Worm (Caenorhabditis elegans) whole organism, L3 larva: Measurements from ENCODE around the gene C16A11.5.

Experiments
- ceh-9 ChIP-seq: sonication (generic microtip); optimal IDR thresholded peaks from 2 replicates; lab custom pipeline; 2018; ENCODE audit warnings: missing biosample characterization, missing genetic modification characterization
- daf-12 ChIP-seq: fragments of 150-350 bp; optimal IDR thresholded peaks from 2 replicates; lab custom pipeline; 2014; ENCODE audit warnings: missing biosample characterization, missing genetic modification reagents, missing genetic modification characterization
- fos-1 ChIP-seq: fragments of 150-350 bp; optimal IDR thresholded peaks from 2 replicates; lab custom pipeline; 2014; ENCODE audit warnings: missing biosample characterization, missing genetic modification characterization
- jun-1 ChIP-seq: fragments of 150-350 bp; optimal IDR thresholded peaks from 2 replicates; lab custom pipeline; 2014; ENCODE audit warnings: missing biosample characterization, missing genetic modification reagents, missing genetic modification characterization
- pha-4 ChIP-seq: fragments of 150-350 bp; optimal IDR thresholded peaks from 2 replicates; lab custom pipeline; 2014; ENCODE audit warnings: missing biosample characterization, missing genetic modification reagents, missing genetic modification characterization
- zag-1 ChIP-seq: fragments of 150-350 bp; optimal IDR thresholded peaks from 2 replicates; lab custom pipeline; 2014; ENCODE audit warnings: missing biosample characterization, missing genetic modification characterization

DNA sequence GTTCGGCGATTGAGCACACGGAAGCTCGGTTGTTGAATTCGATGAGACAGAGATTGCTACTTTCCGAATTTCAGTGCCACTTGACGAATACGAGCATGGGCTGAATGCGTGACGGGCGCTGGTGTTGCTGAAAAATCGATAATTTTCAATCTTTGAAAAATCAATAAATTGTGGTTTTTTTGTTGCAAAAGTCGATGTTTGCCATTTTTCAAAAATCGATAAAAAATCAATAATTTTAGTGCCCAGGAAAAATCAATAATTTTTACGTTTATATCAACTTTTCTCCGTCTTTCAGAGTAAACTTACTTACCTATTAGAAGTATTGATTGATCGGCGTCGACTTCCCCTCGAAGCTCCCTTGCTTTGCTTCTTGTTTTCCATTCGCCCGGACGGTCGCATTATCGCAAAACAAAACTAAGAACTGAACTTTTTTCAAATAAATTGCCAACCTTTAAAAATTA is 33.5 kb downstream of the C16A11.5 start, which contains the start of gene C16A11.7:
- no peak for TF ChIP-seq jun-1 (tag; lab: Kevin White, UChicago)
- TF ChIP-seq ceh-9, result no peak
- no peak for TF ChIP-seq daf-12 (tag; lab: Kevin White, UChicago)
- TF ChIP-seq pha-4 (tag; lab: Kevin White, UChicago), result no peak
- TF ChIP-seq zag-1, result no peak
- no peak for TF ChIP-seq fos-1 (tag; lab: Kevin White, UChicago)
